Worm (Caenorhabditis elegans) whole organism, L4 larva: ENCODE measurements around the gene prmn-1.
A peak's percentile ranks its signal among the peaks of the same experiment; 100 is the strongest.

Experiments
- T26A8.4 ChIP-seq: fragments of 200-800 bp; sonication (Bioruptor generic); IDR thresholded peaks from 2 replicates; pipeline ENCODE4 v1.3.6; 2022; ENCODE audit warnings: missing genetic modification characterization, missing compliant biosample characterization
- ZK337.2 ChIP-seq: fragments of 200-800 bp; sonication (Bioruptor generic); IDR thresholded peaks from 2 replicates; pipeline ENCODE4 v1.3.6; 2022; ENCODE audit warnings: missing genetic modification reagents, missing genetic modification characterization, missing compliant biosample characterization
- aha-1 ChIP-seq: fragments of 150-350 bp; peaks from one replicate; lab custom pipeline; 2014; ENCODE audit warnings: missing biosample characterization, missing genetic modification characterization
- aly-2 ChIP-seq: sonication (generic microtip); optimal IDR thresholded peaks from 2 replicates; lab custom pipeline; 2018; ENCODE audit warnings: missing biosample characterization, missing genetic modification characterization
- arid-1 ChIP-seq: fragments of 200-800 bp; sonication (Bioruptor generic); conservative IDR thresholded peaks from 2 replicates; pipeline ENCODE4 v1.3.6; 2022; ENCODE audit warnings: missing genetic modification reagents, missing genetic modification characterization, missing compliant biosample characterization
- attf-4 ChIP-seq: sonication (generic microtip); optimal IDR thresholded peaks from 3 replicates; lab custom pipeline; 2017; ENCODE audit warnings: missing biosample characterization, missing genetic modification characterization
- ces-1 ChIP-seq: fragments of 150-350 bp; sonication (generic microtip); optimal IDR thresholded peaks from 4 replicates; lab custom pipeline; 2014; ENCODE audit warnings: missing biosample characterization, missing genetic modification reagents, missing genetic modification characterization
- dmd-6 ChIP-seq: fragments of 200-800 bp; sonication (Bioruptor generic); IDR thresholded peaks from 2 replicates; pipeline ENCODE4 v1.3.6; 2022; ENCODE audit warnings: missing genetic modification reagents, missing genetic modification characterization, missing compliant biosample characterization
- dmd-8 ChIP-seq: fragments of 200-800 bp; sonication (Bioruptor generic); IDR thresholded peaks from 2 replicates; pipeline ENCODE4 v1.3.6; 2022; ENCODE audit warnings: missing genetic modification characterization, missing compliant biosample characterization
- dmd-9 ChIP-seq: fragments of 200-800 bp; sonication (Bioruptor generic); IDR thresholded peaks from 2 replicates; pipeline ENCODE4 v1.3.6; 2022; ENCODE audit warnings: missing genetic modification reagents, missing genetic modification characterization, missing compliant biosample characterization
- dpl-1 ChIP-seq: fragments of 150-350 bp; optimal IDR thresholded peaks from 2 replicates; lab custom pipeline; 2014; ENCODE audit warnings: missing biosample characterization, missing genetic modification reagents, missing genetic modification characterization
- duxl-1 ChIP-seq: sonication (generic microtip); optimal IDR thresholded peaks from 2 replicates; lab custom pipeline; 2016; ENCODE audit warnings: mild to moderate bottlenecking, missing genetic modification characterization, moderate library complexity, missing compliant biosample characterization; ENCODE audit not compliant: poor library complexity
- dve-1 ChIP-seq: sonication (generic microtip); optimal IDR thresholded peaks from 2 replicates; lab custom pipeline; 2017; ENCODE audit warnings: antibody characterized with exemption, mild to moderate bottlenecking, missing genetic modification characterization, missing compliant biosample characterization; ENCODE audit not compliant: insufficient read depth
- egl-43 ChIP-seq: fragments of 200-800 bp; sonication (Bioruptor generic); IDR thresholded peaks from 2 replicates; pipeline ENCODE4 v1.3.6; 2022; ENCODE audit warnings: missing genetic modification reagents, missing genetic modification characterization, missing compliant biosample characterization
- lin-1 ChIP-seq: fragments of 200-800 bp; sonication (Bioruptor generic); IDR thresholded peaks from 2 replicates; pipeline ENCODE4 v1.3.6; 2022; ENCODE audit warnings: missing genetic modification reagents, missing genetic modification characterization, missing compliant biosample characterization
- lin-15B ChIP-seq: fragments of 150-350 bp; sonication (generic microtip); optimal IDR thresholded peaks from 3 replicates; lab custom pipeline; 2014; ENCODE audit warnings: missing biosample characterization, missing genetic modification characterization
- lin-38 ChIP-seq: fragments of 200-800 bp; sonication (Bioruptor generic); IDR thresholded peaks from 2 replicates; pipeline ENCODE4 v1.3.6; 2022; ENCODE audit warnings: missing genetic modification reagents, missing genetic modification characterization, missing compliant biosample characterization
- lir-3 ChIP-seq: sonication (generic microtip); optimal IDR thresholded peaks from 2 replicates; lab custom pipeline; 2016; ENCODE audit warnings: mild to moderate bottlenecking, missing genetic modification characterization, missing compliant biosample characterization
- madf-9 ChIP-seq: fragments of 200-800 bp; sonication (Bioruptor generic); conservative IDR thresholded peaks from 2 replicates; pipeline ENCODE4 v1.3.6; 2022; ENCODE audit warnings: missing genetic modification reagents, missing genetic modification characterization, missing compliant biosample characterization
- mes-2 ChIP-seq: sonication (generic microtip); optimal IDR thresholded peaks from 2 replicates; lab custom pipeline; 2016; ENCODE audit warnings: missing genotype, mild to moderate bottlenecking, missing genetic modification characterization, missing compliant biosample characterization; ENCODE audit not compliant: poor library complexity, severe bottlenecking
- nhr-11 ChIP-seq: fragments of 150-350 bp; optimal IDR thresholded peaks from 2 replicates; lab custom pipeline; 2014; ENCODE audit warnings: missing biosample characterization, missing genetic modification characterization
- nhr-76 ChIP-seq: fragments of 150-350 bp; optimal IDR thresholded peaks from 2 replicates; lab custom pipeline; 2014; ENCODE audit warnings: missing biosample characterization, missing genetic modification characterization
- pqm-1 ChIP-seq: sonication (generic microtip); optimal IDR thresholded peaks from 2 replicates; lab custom pipeline; 2017; ENCODE audit warnings: missing biosample characterization, missing genetic modification characterization
- saeg-2 ChIP-seq: fragments of 200-800 bp; sonication (Bioruptor generic); IDR thresholded peaks from 2 replicates; pipeline ENCODE4 v1.3.6; 2022; ENCODE audit warnings: missing genetic modification reagents, missing genetic modification characterization, missing compliant biosample characterization
- set-16 ChIP-seq: fragments of 200-800 bp; sonication (Bioruptor generic); IDR thresholded peaks from 2 replicates; pipeline ENCODE4 v1.3.6; 2022; ENCODE audit warnings: missing genetic modification reagents, missing genetic modification characterization, missing compliant biosample characterization
- snpc-4 ChIP-seq: fragments of 150-350 bp; optimal IDR thresholded peaks from 2 replicates; lab custom pipeline; 2014; ENCODE audit warnings: missing biosample characterization, missing genetic modification characterization
- spr-1 ChIP-seq: sonication (generic microtip); optimal IDR thresholded peaks from 2 replicates; lab custom pipeline; 2016; ENCODE audit warnings: mild to moderate bottlenecking, missing genetic modification characterization, missing compliant biosample characterization
- vab-7 ChIP-seq: fragments of 200-800 bp; sonication (Bioruptor generic); IDR thresholded peaks from 2 replicates; pipeline ENCODE4 v1.3.6; 2022; ENCODE audit warnings: missing genetic modification reagents, missing genetic modification characterization, missing compliant biosample characterization
- ztf-11 ChIP-seq: fragments of 150-350 bp; optimal IDR thresholded peaks from 2 replicates; lab custom pipeline; 2014; ENCODE audit warnings: missing biosample characterization, missing genetic modification characterization
- ztf-7 ChIP-seq: fragments of 150-350 bp; optimal IDR thresholded peaks from 2 replicates; lab custom pipeline; 2014; ENCODE audit warnings: missing biosample characterization, missing genetic modification characterization

prmn-1 gene

DNA sequence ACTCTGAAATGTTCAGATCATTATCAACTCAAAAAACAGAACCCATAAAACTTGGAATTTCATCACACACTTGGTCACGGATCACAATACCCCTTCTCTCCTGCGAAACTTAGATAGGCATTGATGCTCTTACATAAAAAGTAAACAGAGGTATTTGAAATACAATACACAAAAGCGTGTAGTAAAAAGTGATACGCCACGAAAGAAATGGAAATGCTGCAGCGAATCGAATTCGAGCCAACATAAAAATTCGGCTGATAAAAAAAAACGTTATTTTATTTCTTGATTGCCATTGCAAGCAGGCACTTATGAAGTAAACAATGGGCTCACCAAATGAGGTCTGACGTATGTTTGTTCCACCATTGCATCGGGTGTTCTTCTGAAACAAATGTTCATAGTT lies 41.8 kb downstream of the prmn-1 start (continued):
- TF ChIP-seq dpl-1 (GFP tag; lab: Kevin White, UChicago) = no peak
- TF ChIP-seq lir-3 = no peak
- no peak for TF ChIP-seq lin-1 (GFP tag; lab: Robert Waterston, UW)
- TF ChIP-seq T26A8.4 (GFP tag; lab: Robert Waterston, UW) = no peak
- TF ChIP-seq arid-1 (GFP tag; lab: Robert Waterston, UW) = no peak
- TF ChIP-seq pqm-1 (tag; lab: Kevin White, UChicago) = peak; percentile 36
- TF ChIP-seq ZK337.2 (GFP tag; lab: Robert Waterston, UW) = no peak
- TF ChIP-seq aha-1 (tag; lab: Kevin White, UChicago) = peak; percentile 45

DNA sequence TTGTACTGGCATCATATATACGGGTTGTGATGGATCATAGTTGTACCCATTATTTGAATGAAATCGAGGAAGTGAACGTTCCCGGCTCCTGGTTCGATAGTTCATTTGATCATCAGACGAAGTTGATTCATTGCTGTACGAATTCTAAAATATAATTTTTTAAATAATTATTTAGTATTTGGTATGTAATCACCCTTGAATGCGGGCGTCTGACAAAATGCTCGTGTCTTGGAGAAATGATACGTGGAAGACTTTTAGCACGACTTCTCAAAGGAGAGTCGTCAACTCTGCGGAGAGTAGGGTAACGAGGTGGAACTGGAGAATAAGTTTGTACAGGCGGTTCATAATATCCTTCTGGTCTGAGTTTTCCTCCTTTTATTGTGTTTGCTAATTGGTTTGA lies 42.7 kb downstream of the prmn-1 start:
- TF ChIP-seq dve-1 = no peak
- peak; percentile 93 for TF ChIP-seq aha-1 (tag; lab: Kevin White, UChicago)
- TF ChIP-seq aly-2 (tag; lab: Kevin White, UChicago) = no peak
- TF ChIP-seq arid-1 (GFP tag; lab: Robert Waterston, UW) = no peak
- TF ChIP-seq spr-1 (tag; lab: Kevin White, UChicago) = no peak
- no peak for TF ChIP-seq nhr-11 (tag; lab: Kevin White, UChicago)
- no peak for TF ChIP-seq dmd-6
- no peak for TF ChIP-seq dmd-9

DNA sequence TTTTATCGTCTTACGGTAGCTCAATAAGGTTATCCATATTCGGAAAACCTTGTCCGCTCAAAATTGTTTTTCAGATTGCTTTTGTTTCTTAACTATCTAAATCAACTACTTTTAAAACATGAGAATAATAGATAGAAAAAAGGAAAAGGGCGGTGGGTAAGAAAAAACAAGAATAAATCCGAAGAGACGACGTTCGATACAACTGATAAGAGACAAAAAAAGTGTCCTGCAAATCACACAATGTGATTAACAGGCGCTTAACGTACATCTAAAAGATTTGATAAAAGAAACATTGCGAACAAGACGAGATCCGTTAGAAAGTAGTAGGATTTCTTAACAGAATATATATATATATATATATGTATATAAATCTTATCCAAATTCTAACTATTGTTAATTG lies 48.6 kb downstream of the prmn-1 start, which contains the start of gene hum-4:
hum-4 (minus strand) TSS at position 101 of the 400 bp plus-strand sequence.
- no peak for TF ChIP-seq snpc-4 (tag; lab: Kevin White, UChicago)
- TF ChIP-seq madf-9 = no peak
- no peak for TF ChIP-seq ztf-7 (tag; lab: Kevin White, UChicago)
- no peak for TF ChIP-seq pqm-1 (tag; lab: Kevin White, UChicago)
- TF ChIP-seq mes-2 (tag; lab: Kevin White, UChicago) = no peak
- TF ChIP-seq lin-15B (tag; lab: Kevin White, UChicago) = no peak
- no peak for TF ChIP-seq set-16 (GFP tag; lab: Robert Waterston, UW)
- TF ChIP-seq dpl-1 (GFP tag; lab: Kevin White, UChicago) = no peak
- no peak for TF ChIP-seq duxl-1
- no peak for TF ChIP-seq dmd-6

DNA sequence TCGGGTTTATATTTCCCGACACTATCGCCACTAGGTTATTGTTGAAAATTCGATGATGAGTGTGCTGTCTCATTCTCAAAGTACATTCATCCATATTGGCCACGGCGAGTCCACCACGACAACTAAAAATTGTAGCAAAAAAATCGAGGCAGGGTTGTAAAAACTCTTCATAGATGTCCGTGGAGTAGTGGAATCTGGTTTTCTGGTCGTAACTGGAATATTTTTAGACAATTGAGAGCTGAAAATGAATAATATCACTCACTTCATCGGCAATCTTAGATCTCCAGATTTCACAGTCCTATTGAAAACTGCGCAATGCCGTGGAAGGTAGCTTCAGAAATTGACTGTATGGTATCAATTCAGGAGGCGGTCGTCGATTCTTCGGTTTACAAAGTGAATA lies 50.6 kb downstream of the prmn-1 start:
- no peak for TF ChIP-seq ZK337.2 (GFP tag; lab: Robert Waterston, UW)
- TF ChIP-seq aha-1 (tag; lab: Kevin White, UChicago) = peak; percentile 95
- no peak for TF ChIP-seq attf-4

DNA sequence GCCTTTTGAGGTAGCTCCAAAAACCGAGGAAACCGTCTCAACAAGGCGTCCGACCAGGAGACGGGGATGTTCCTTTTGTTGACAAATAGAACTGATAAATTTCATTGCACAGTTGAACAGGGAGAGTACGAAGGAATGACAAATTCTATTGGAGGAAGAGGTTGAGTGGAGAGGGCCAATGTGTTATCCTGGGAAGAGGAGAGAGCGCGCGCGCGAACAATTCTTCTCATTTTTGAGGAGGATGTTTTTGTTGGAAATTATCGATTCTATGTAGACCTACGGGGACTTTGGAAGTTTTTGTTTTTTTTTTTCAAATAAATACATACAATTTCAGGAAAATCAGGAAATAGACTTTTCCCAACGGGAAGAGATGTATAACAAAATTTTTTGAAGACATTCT lies 52.8 kb downstream of the prmn-1 start:
- TF ChIP-seq ces-1 (GFP tag; lab: Kevin White, UChicago) (no peak), lin-38 (GFP tag; lab: Robert Waterston, UW) (no peak), nhr-76 (tag; lab: Kevin White, UChicago) (no peak), dmd-8 (GFP tag; lab: Robert Waterston, UW) (no peak), ztf-11 (tag; lab: Kevin White, UChicago) (no peak), set-16 (GFP tag; lab: Robert Waterston, UW) (no peak), vab-7 (GFP tag; lab: Robert Waterston, UW) (no peak), saeg-2 (GFP tag; lab: Robert Waterston, UW) (no peak)

DNA sequence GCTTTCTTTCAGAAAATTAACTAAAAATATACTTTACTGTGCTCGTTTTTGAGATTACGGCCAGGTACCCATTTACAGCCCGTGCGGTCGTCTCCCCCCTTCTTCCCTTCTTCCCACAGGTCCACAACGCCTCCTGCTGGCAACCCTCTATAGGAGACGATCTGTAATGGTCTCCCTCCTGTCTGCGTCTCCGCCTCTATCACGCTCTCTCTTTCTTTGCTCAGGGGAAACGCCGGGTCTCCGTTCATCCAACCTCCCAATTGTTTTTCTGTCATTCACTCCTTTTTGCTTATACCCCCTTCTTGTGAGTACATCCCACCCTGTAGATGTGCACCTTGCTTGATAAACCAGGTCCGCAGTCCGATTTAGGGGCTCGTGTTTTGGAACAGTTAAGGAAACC lies 54.1 kb downstream of the prmn-1 start:
- 0 out of 2 replicates have a peak, but pooled peaks have one; percentile 32 for TF ChIP-seq egl-43 (GFP tag; lab: Robert Waterston, UW)
- TF ChIP-seq set-16 (GFP tag; lab: Robert Waterston, UW) = 0 out of 2 replicates have a peak, but pooled peaks have one; percentile 5
